Fruit fly (Drosophila melanogaster) whole organism, embryonic: ENCODE results near the gene Epp.

Experiments used
- Ada2b ChIP-seq: fragments of 200-800 bp; sonication (Bioruptor generic); IDR thresholded peaks from 2 replicates; pipeline ENCODE4 v1.3.6; 2022; ENCODE audit warnings: missing biosample characterization, missing genetic modification characterization
- Adf1 ChIP-seq: fragments of 200-800 bp; sonication (Bioruptor generic); IDR thresholded peaks from 2 replicates; pipeline ENCODE4 v1.3.6; 2022; ENCODE audit warnings: missing biosample characterization, missing genetic modification characterization
- Aef1 ChIP-seq: fragments of 200-800 bp; sonication (Bioruptor generic); IDR thresholded peaks from 3 replicates; pipeline ENCODE4 v1.3.6; 2022; ENCODE audit warnings: missing biosample characterization, missing genetic modification characterization
- C15 ChIP-seq: fragments of 200-800 bp; sonication (Bioruptor generic); IDR thresholded peaks from 3 replicates; pipeline ENCODE4 v1.3.6; 2022; ENCODE audit warnings: missing biosample characterization, missing genetic modification characterization
- CG10654 ChIP-seq: fragments of 200-800 bp; sonication (Bioruptor generic); optimal IDR thresholded peaks from 2 replicates; lab custom pipeline; 2016; ENCODE audit warnings: missing biosample characterization, missing genetic modification characterization
- CG11696 ChIP-seq: fragments of 200-800 bp; sonication (Bioruptor generic); IDR thresholded peaks from 2 replicates; pipeline ENCODE4 v1.3.6; 2022; ENCODE audit warnings: missing biosample characterization, missing genetic modification characterization
- CG13287 ChIP-seq: fragments of 200-800 bp; sonication (Bioruptor generic); IDR thresholded peaks from 2 replicates; pipeline ENCODE4 v1.3.6; 2022; ENCODE audit warnings: missing biosample characterization, missing genetic modification characterization; ENCODE audit not compliant: partially characterized antibody
- CG14441 ChIP-seq: fragments of 200-800 bp; sonication (Bioruptor generic); IDR thresholded peaks from 2 replicates; pipeline ENCODE4 v1.3.6; 2022; ENCODE audit warnings: missing biosample characterization, missing genetic modification characterization
- CG17186 ChIP-seq: fragments of 200-800 bp; sonication (Bioruptor generic); optimal IDR thresholded peaks from 3 replicates; lab custom pipeline; 2017; ENCODE audit warnings: missing biosample characterization, missing genetic modification reagents, missing genetic modification characterization
- CG17328 ChIP-seq: fragments of 200-800 bp; sonication (Bioruptor generic); IDR thresholded peaks from 2 replicates; pipeline ENCODE4 v1.3.6; 2022; ENCODE audit warnings: missing biosample characterization, missing genetic modification characterization
- CG17568 ChIP-seq: fragments of 200-800 bp; sonication (Bioruptor generic); optimal IDR thresholded peaks from 2 replicates; lab custom pipeline; 2018; ENCODE audit warnings: missing biosample characterization, mild to moderate bottlenecking, missing genetic modification characterization, moderate library complexity
- CG18262 ChIP-seq: fragments of 200-800 bp; optimal IDR thresholded peaks from 3 replicates; lab custom pipeline; 2019; ENCODE audit warnings: missing biosample characterization, mild to moderate bottlenecking, missing genetic modification characterization, moderate library complexity
- CG18476 ChIP-seq: fragments of 200-800 bp; sonication (Bioruptor generic); optimal IDR thresholded peaks from 2 replicates; lab custom pipeline; 2016; ENCODE audit warnings: missing biosample characterization, mild to moderate bottlenecking, missing genetic modification characterization
- CG18764 ChIP-seq: fragments of 200-800 bp; sonication (Bioruptor generic); optimal IDR thresholded peaks from 3 replicates; lab custom pipeline; 2016; ENCODE audit warnings: missing biosample characterization, missing genetic modification characterization
- CG2199 ChIP-seq: fragments of 200-800 bp; sonication (Bioruptor generic); IDR thresholded peaks from 3 replicates; pipeline ENCODE4 v1.3.6; 2022; ENCODE audit warnings: missing biosample characterization, missing genetic modification characterization
- CG4328 ChIP-seq: fragments of 200-800 bp; sonication (Bioruptor generic); optimal IDR thresholded peaks from 3 replicates; lab custom pipeline; 2017; ENCODE audit warnings: missing biosample characterization, missing genetic modification reagents, missing genetic modification characterization
- CG4820 ChIP-seq: fragments of 200-800 bp; sonication (Bioruptor generic); optimal IDR thresholded peaks from 3 replicates; lab custom pipeline; 2016; ENCODE audit warnings: missing biosample characterization, missing genetic modification characterization
- CG7786 ChIP-seq: fragments of 200-800 bp; sonication (Bioruptor generic); optimal IDR thresholded peaks from 2 replicates; lab custom pipeline; 2016; ENCODE audit warnings: missing biosample characterization, missing genetic modification characterization
- CG8359 ChIP-seq: fragments of 200-800 bp; sonication (Bioruptor generic); optimal IDR thresholded peaks from 2 replicates; lab custom pipeline; 2017; ENCODE audit warnings: missing biosample characterization, mild to moderate bottlenecking, missing genetic modification characterization, borderline replicate concordance
- CG8924 ChIP-seq: fragments of 200-800 bp; optimal IDR thresholded peaks from 3 replicates; lab custom pipeline; 2019; ENCODE audit warnings: missing biosample characterization, mild to moderate bottlenecking, missing genetic modification characterization, moderate library complexity
- CG8944 ChIP-seq: fragments of 200-800 bp; sonication (Bioruptor generic); optimal IDR thresholded peaks from 3 replicates; lab custom pipeline; 2016; ENCODE audit warnings: missing biosample characterization, missing genetic modification characterization
- CG9817 ChIP-seq: fragments of 200-800 bp; sonication (Bioruptor generic); optimal IDR thresholded peaks from 2 replicates; lab custom pipeline; 2018; ENCODE audit warnings: missing biosample characterization, mild to moderate bottlenecking, missing genetic modification characterization, moderate library complexity
- Dbx ChIP-seq: fragments of 200-800 bp; sonication (Bioruptor generic); IDR thresholded peaks from 3 replicates; pipeline ENCODE4 v1.3.6; 2022; ENCODE audit warnings: missing biosample characterization, missing genetic modification characterization
- Hand ChIP-seq: fragments of 200-800 bp; sonication (Bioruptor generic); optimal IDR thresholded peaks from 2 replicates; lab custom pipeline; 2017; ENCODE audit warnings: mild to moderate bottlenecking, missing biosample characterization, missing genetic modification reagents, missing genetic modification characterization
- HmgD ChIP-seq: fragments of 200-800 bp; sonication (Bioruptor generic); optimal IDR thresholded peaks from 3 replicates; lab custom pipeline; 2016; ENCODE audit warnings: missing biosample characterization, missing genetic modification characterization
- Hr3 ChIP-seq: fragments of 200-800 bp; sonication (Bioruptor generic); optimal IDR thresholded peaks from 3 replicates; lab custom pipeline; 2016; ENCODE audit warnings: missing biosample characterization, missing genetic modification characterization
- Hr51 ChIP-seq, 2 experiments: fragments of 200-800 bp; sonication (Bioruptor generic); optimal IDR thresholded peaks; 2 replicates in 1 of 2; 3 replicates in 1 of 2; lab custom pipeline; 2016 to 2018; ENCODE audit warnings: missing biosample characterization in 2 of 2, missing genetic modification characterization in 2 of 2, mild to moderate bottlenecking in 1 of 2, moderate library complexity in 1 of 2
- Mrtf ChIP-seq: fragments of 200-800 bp; sonication (Bioruptor generic); IDR thresholded peaks from 3 replicates; pipeline ENCODE4 v1.3.6; 2022; ENCODE audit warnings: missing biosample characterization, missing genetic modification characterization
- Side ChIP-seq: fragments of 200-800 bp; sonication (Bioruptor generic); optimal IDR thresholded peaks from 2 replicates; lab custom pipeline; 2016; ENCODE audit warnings: missing biosample characterization, missing genetic modification characterization
- Six4 ChIP-seq: fragments of 200-800 bp; sonication (Bioruptor generic); optimal IDR thresholded peaks from 2 replicates; lab custom pipeline; 2016; ENCODE audit warnings: missing biosample characterization, missing genetic modification characterization
- Spps ChIP-seq: fragments of 200-800 bp; sonication (Bioruptor generic); optimal IDR thresholded peaks from 2 replicates; lab custom pipeline; 2018; ENCODE audit warnings: missing biosample characterization, mild to moderate bottlenecking, missing genetic modification characterization
- Stat92E ChIP-seq, 3 experiments: fragments of >200 bp in 2 of 3; fragments of 200-800 bp in 1 of 3; sonication (Bioruptor generic) in 1 of 3; optimal IDR thresholded peaks; 2 replicates each; lab custom pipeline; 2017 to 2019; ENCODE audit warnings: missing biosample characterization in 3 of 3, missing genetic modification characterization in 3 of 3, mild to moderate bottlenecking in 1 of 3, moderate library complexity in 1 of 3
- Tbp ChIP-seq: fragments of >200 bp; optimal IDR thresholded peaks from 2 replicates; lab custom pipeline; 2018; ENCODE audit warnings: missing biosample characterization, missing genetic modification characterization
- ap ChIP-seq: fragments of 200-800 bp; sonication (Bioruptor generic); IDR thresholded peaks from 2 replicates; pipeline ENCODE4 v1.3.6; 2022; ENCODE audit warnings: missing biosample characterization, missing genetic modification characterization
- ci ChIP-seq: fragments of 200-800 bp; sonication (Bioruptor generic); IDR thresholded peaks from 3 replicates; pipeline ENCODE4 v1.3.6; 2022; ENCODE audit warnings: missing biosample characterization, missing genetic modification characterization
- dan ChIP-seq: fragments of 200-800 bp; sonication (Bioruptor generic); IDR thresholded peaks from 2 replicates; pipeline ENCODE4 v1.3.6; 2022; ENCODE audit warnings: missing biosample characterization, missing genetic modification characterization
- disco-r ChIP-seq: fragments of 200-800 bp; sonication (Bioruptor generic); optimal IDR thresholded peaks from 2 replicates; lab custom pipeline; 2016; ENCODE audit warnings: missing biosample characterization, missing genetic modification characterization
- gcm ChIP-seq: fragments of 200-800 bp; sonication (Bioruptor generic); optimal IDR thresholded peaks from 2 replicates; lab custom pipeline; 2019; ENCODE audit warnings: missing biosample characterization, mild to moderate bottlenecking, missing genetic modification characterization, moderate library complexity
- grn ChIP-seq: fragments of 200-800 bp; sonication (Bioruptor generic); optimal IDR thresholded peaks from 3 replicates; lab custom pipeline; 2017; ENCODE audit warnings: missing biosample characterization, missing genetic modification characterization
- gsb ChIP-seq: fragments of 200-800 bp; sonication (Bioruptor generic); IDR thresholded peaks from 2 replicates; pipeline ENCODE4 v1.3.6; 2022; ENCODE audit warnings: missing biosample characterization, missing genetic modification characterization
- gsb-n ChIP-seq: fragments of 200-800 bp; sonication (Bioruptor generic); optimal IDR thresholded peaks from 3 replicates; lab custom pipeline; 2018; ENCODE audit warnings: missing biosample characterization, mild to moderate bottlenecking, missing genetic modification characterization
- inv ChIP-seq: fragments of 200-800 bp; sonication (Bioruptor generic); IDR thresholded peaks from 2 replicates; pipeline ENCODE4 v1.3.6; 2022; ENCODE audit warnings: missing biosample characterization, missing genetic modification characterization; ENCODE audit not compliant: partially characterized antibody
- lmd ChIP-seq: fragments of 200-800 bp; sonication (Bioruptor generic); IDR thresholded peaks from 2 replicates; pipeline ENCODE4 v1.3.6; 2022; ENCODE audit warnings: missing biosample characterization, missing genetic modification characterization
- pan ChIP-seq, 4 experiments: fragments of >200 bp in 3 of 4; fragments of 200-800 bp in 1 of 4; sonication (Bioruptor generic) in 1 of 4; optimal IDR thresholded peaks in 3 of 4; IDR thresholded peaks in 1 of 4; 2 replicates each; pipeline versions ENCODE4 v1.3.6 to Lab custom; 2017 to 2022; ENCODE audit warnings: missing biosample characterization in 2 of 4, missing genetic modification characterization in 2 of 4, mixed read lengths in 1 of 4
- salm ChIP-seq: fragments of 200-800 bp; sonication (Bioruptor generic); optimal IDR thresholded peaks from 2 replicates; lab custom pipeline; 2018; ENCODE audit warnings: missing biosample characterization, mild to moderate bottlenecking, missing genetic modification characterization
- scrt ChIP-seq: fragments of 200-800 bp; sonication (Bioruptor generic); optimal IDR thresholded peaks from 2 replicates; lab custom pipeline; 2018; ENCODE audit warnings: missing biosample characterization, mild to moderate bottlenecking, missing genetic modification characterization, moderate library complexity
- slou ChIP-seq: fragments of 200-800 bp; sonication (Bioruptor generic); optimal IDR thresholded peaks from 3 replicates; lab custom pipeline; 2016; ENCODE audit warnings: missing biosample characterization, missing genetic modification characterization
- tll ChIP-seq, 2 experiments: fragments of 200-800 bp in 1 of 2; fragments of >200 bp in 1 of 2; sonication (Bioruptor generic) in 1 of 2; optimal IDR thresholded peaks; 2 replicates each; lab custom pipeline; 2017 to 2019; ENCODE audit warnings: missing biosample characterization in 2 of 2, missing genetic modification characterization in 2 of 2, mild to moderate bottlenecking in 1 of 2, moderate library complexity in 1 of 2
- twi ChIP-seq: fragments of 200-800 bp; optimal IDR thresholded peaks from 2 replicates; lab custom pipeline; 2019; ENCODE audit warnings: missing biosample characterization, mild to moderate bottlenecking, missing genetic modification characterization, moderate library complexity
- vnd ChIP-seq: fragments of 200-800 bp; sonication (Bioruptor generic); IDR thresholded peaks from 3 replicates; pipeline ENCODE4 v1.3.6; 2022; ENCODE audit warnings: missing biosample characterization, missing genetic modification characterization; ENCODE audit not compliant: partially characterized antibody

The Epp gene

DNA sequence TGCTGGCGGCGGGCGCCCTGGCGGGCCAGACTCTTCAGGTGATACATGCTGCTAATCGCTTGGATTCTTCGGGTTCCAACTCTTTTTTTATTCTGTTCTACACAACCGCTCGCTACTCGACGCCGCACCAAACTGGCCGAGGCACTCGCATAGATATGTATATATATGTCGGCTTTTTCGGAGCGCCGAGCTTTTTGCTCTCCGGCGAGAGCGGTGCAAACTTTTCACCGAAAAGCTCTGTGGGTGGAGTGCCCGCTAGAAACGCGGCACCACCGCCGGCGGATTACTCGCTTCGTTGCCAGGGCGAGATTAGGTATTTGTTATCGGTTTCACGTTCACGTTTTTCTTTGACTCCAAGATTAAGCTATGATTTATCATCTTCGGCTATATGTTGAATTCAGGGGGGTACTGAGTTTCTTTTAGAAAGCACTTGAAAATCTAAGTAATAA, 49.7 kb downstream of the Epp start, which contains the start of gene Gdh (continued):
- no peak for TF ChIP-seq CG9817 (tag; lab: Kevin White, UChicago)
- no peak for TF ChIP-seq Hr3 (GFP tag; lab: Kevin White, UChicago)
- no peak for TF ChIP-seq vnd (GFP tag; lab: Robert Waterston, UW)
- peak; percentile 58 for TF ChIP-seq grn (GFP tag; lab: Kevin White, UChicago)
- peak; percentile 65 for TF ChIP-seq Hand (GFP tag; lab: Kevin White, UChicago)
- TF ChIP-seq ap (GFP tag; lab: Robert Waterston, UW), result no peak
- no peak for TF ChIP-seq CG18764 (GFP tag; lab: Kevin White, UChicago)
- no peak for TF ChIP-seq CG8924 (tag; lab: Kevin White, UChicago)
- no peak for TF ChIP-seq CG18476
- TF ChIP-seq dan, result no peak
- TF ChIP-seq Hr51 (GFP tag; optimal IDR thresholded peaks at IDR 0.05; lab: Kevin White, UChicago), result no peak
- TF ChIP-seq CG10654 (GFP tag; lab: Kevin White, UChicago), result no peak
- no peak for TF ChIP-seq tll (GFP tag; optimal IDR thresholded peaks at IDR 0.05; lab: Kevin White, UChicago)
- no peak for TF ChIP-seq Tbp (GFP tag; lab: Kevin White, UChicago)
- no peak for TF ChIP-seq Ada2b (GFP tag; lab: Robert Waterston, UW)
- no peak for TF ChIP-seq HmgD (GFP tag; lab: Kevin White, UChicago)
- no peak for TF ChIP-seq pan (optimal IDR thresholded peaks at IDR 0.05; lab: Kevin White, UChicago)
- peak in 1 of 2 experiments; percentile 34 for TF ChIP-seq pan (GFP tag; optimal IDR thresholded peaks at IDR 0.05 in 1 of 2, IDR thresholded peaks at IDR 0.05 in 1 of 2)
- peak; percentile 37; the same call in 1 of the 2 replicates for TF ChIP-seq inv
- TF ChIP-seq scrt (GFP tag; lab: Kevin White, UChicago), result peak; percentile 65
- peak; percentile 59; the same call in 2 of the 3 replicates for TF ChIP-seq Dbx
- no peak for TF ChIP-seq lmd
- TF ChIP-seq CG17568, result peak; percentile 35
- peak; percentile 49; the same call in 1 of the 2 replicates for TF ChIP-seq CG11696
- TF ChIP-seq CG18262 (tag; lab: Kevin White, UChicago), result peak; percentile 96
- no peak for TF ChIP-seq CG14441
- TF ChIP-seq salm (tag; lab: Kevin White, UChicago), result no peak
- TF ChIP-seq CG4820 (GFP tag; lab: Kevin White, UChicago), result no peak
- no peak for TF ChIP-seq gcm
- TF ChIP-seq Side (GFP tag; lab: Kevin White, UChicago), result no peak
- no peak for TF ChIP-seq CG8944
- TF ChIP-seq gsb, result 0 out of 2 replicates have a peak, but pooled peaks have one; percentile 6
- no peak for TF ChIP-seq gsb-n (tag; lab: Kevin White, UChicago)
- no peak for TF ChIP-seq CG2199 (GFP tag; lab: Robert Waterston, UW)
- no peak for TF ChIP-seq Aef1 (GFP tag; lab: Robert Waterston, UW)
- TF ChIP-seq Six4 (GFP tag; lab: Kevin White, UChicago), result no peak
- peak in 1 of 3 experiments; percentile 12 for TF ChIP-seq Stat92E (GFP tag; optimal IDR thresholded peaks at IDR 0.05; lab: Kevin White, UChicago)
- no peak for TF ChIP-seq CG8359
- no peak for TF ChIP-seq disco-r (GFP tag; lab: Kevin White, UChicago)
- no peak for TF ChIP-seq slou (GFP tag; lab: Kevin White, UChicago)
- TF ChIP-seq Mrtf, result no peak
- TF ChIP-seq CG7786 (GFP tag; lab: Kevin White, UChicago), result no peak
- TF ChIP-seq Spps (tag; lab: Kevin White, UChicago), result no peak
- peak; percentile 74; the same call in 1 of the 2 replicates for TF ChIP-seq CG13287
- TF ChIP-seq CG4328 (GFP tag; lab: Kevin White, UChicago), result peak; percentile 12
- TF ChIP-seq twi (tag; lab: Kevin White, UChicago), result no peak
- TF ChIP-seq CG17328 (GFP tag; lab: Robert Waterston, UW), result peak; percentile 32; the same call in 1 of the 2 replicates
- peak; percentile 69; the same call in 1 of the 2 replicates for TF ChIP-seq Adf1
- 0 out of 3 replicates have a peak, but pooled peaks have one; percentile 40 for TF ChIP-seq C15
- TF ChIP-seq ci (GFP tag; lab: Robert Waterston, UW), result peak; percentile 76
- no peak for TF ChIP-seq CG17186
